Fruit fly (Drosophila melanogaster) whole organism, pupa: ENCODE measurements around the gene CG43799.

Experiments used
- CG10348 ChIP-seq: fragments of 200-800 bp; sonication (Bioruptor generic); IDR thresholded peaks from 2 replicates; pipeline ENCODE4 v1.3.6; 2022; ENCODE audit warnings: missing biosample characterization, missing genetic modification characterization
- CG12605 ChIP-seq: fragments of 200-800 bp; sonication (Bioruptor generic); IDR thresholded peaks from 2 replicates; pipeline ENCODE4 v1.3.6; 2022; ENCODE audit warnings: missing biosample characterization, missing genetic modification characterization
- CG14655 ChIP-seq: fragments of 200-800 bp; sonication (Bioruptor generic); optimal IDR thresholded peaks from 3 replicates; lab custom pipeline; 2017; ENCODE audit warnings: mild to moderate bottlenecking, missing biosample characterization, missing genetic modification reagents, missing genetic modification characterization
- CG34367 ChIP-seq: fragments of 200-800 bp; sonication (Bioruptor generic); optimal IDR thresholded peaks from 2 replicates; lab custom pipeline; 2018; ENCODE audit warnings: missing biosample characterization, mild to moderate bottlenecking, missing genetic modification characterization
- CG8159 ChIP-seq: fragments of 200-800 bp; sonication (Bioruptor generic); optimal IDR thresholded peaks from 3 replicates; lab custom pipeline; 2018; ENCODE audit warnings: missing biosample characterization, mild to moderate bottlenecking, missing genetic modification characterization, moderate library complexity
- CG9948 ChIP-seq: fragments of 200-800 bp; sonication (Bioruptor generic); optimal IDR thresholded peaks from 2 replicates; lab custom pipeline; 2018; ENCODE audit warnings: missing biosample characterization, mild to moderate bottlenecking, missing genetic modification characterization, moderate library complexity
- D1 ChIP-seq: fragments of 200-800 bp; sonication (Bioruptor generic); optimal IDR thresholded peaks from 2 replicates; lab custom pipeline; 2018; ENCODE audit warnings: missing biosample characterization, mild to moderate bottlenecking, missing genetic modification characterization, moderate library complexity
- EcR ChIP-seq: fragments of 200-800 bp; sonication (Bioruptor generic); optimal IDR thresholded peaks from 3 replicates; lab custom pipeline; 2019; ENCODE audit warnings: missing biosample characterization, missing genetic modification characterization, mild to moderate bottlenecking, moderate library complexity, missing genetic modification reagents
- Ets98B ChIP-seq: fragments of 200-800 bp; sonication (Bioruptor generic); IDR thresholded peaks from 2 replicates; pipeline ENCODE4 v1.3.6; 2022; ENCODE audit warnings: missing biosample characterization, missing genetic modification characterization
- Pif1A ChIP-seq: fragments of 200-800 bp; sonication (Bioruptor generic); optimal IDR thresholded peaks from 3 replicates; lab custom pipeline; 2016; ENCODE audit warnings: missing biosample characterization, missing genetic modification characterization
- Snoo ChIP-seq: fragments of 200-800 bp; sonication (Bioruptor generic); optimal IDR thresholded peaks from 3 replicates; lab custom pipeline; 2017; ENCODE audit warnings: missing biosample characterization, mild to moderate bottlenecking, missing genetic modification characterization, inconsistent platforms
- fd96Ca ChIP-seq: fragments of 200-800 bp; sonication (Bioruptor generic); IDR thresholded peaks from 3 replicates; pipeline ENCODE4 v1.3.6; 2022; ENCODE audit warnings: missing biosample characterization, missing genetic modification characterization
- gl ChIP-seq: fragments of 200-800 bp; sonication (Bioruptor generic); optimal IDR thresholded peaks from 2 replicates; lab custom pipeline; 2018; ENCODE audit warnings: missing biosample characterization, mild to moderate bottlenecking, missing genetic modification characterization
- rn ChIP-seq: fragments of 200-800 bp; sonication (Bioruptor generic); IDR thresholded peaks from 2 replicates; pipeline ENCODE4 v1.3.6; 2022; ENCODE audit warnings: missing biosample characterization, missing genetic modification characterization

DNA sequence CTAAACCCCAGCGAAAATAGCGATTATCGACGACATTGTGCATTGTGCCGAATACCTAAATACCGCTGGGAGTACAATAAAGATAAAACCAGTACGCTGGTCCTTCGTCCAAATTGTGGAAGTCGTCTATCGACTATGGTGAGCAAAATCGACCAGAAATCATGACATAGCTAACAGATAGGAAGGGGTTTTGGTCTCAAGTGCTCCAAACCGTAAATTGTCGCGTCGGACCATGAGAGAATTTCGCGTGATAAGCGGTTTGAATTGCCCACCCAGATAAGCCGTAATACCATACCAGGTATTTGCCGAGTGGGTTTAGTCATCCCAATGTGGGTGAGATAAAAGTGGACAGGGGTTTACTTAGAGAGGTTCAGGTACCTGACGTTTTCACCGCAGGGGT, 9.6 kb upstream of the CG43799 start:
- TF ChIP-seq CG8159 (no peak), fd96Ca (GFP tag; lab: Robert Waterston, UW) (no peak), CG34367 (tag; lab: Kevin White, UChicago) (no peak), Pif1A (no peak), EcR (GFP tag; lab: Kevin White, UChicago) (no peak), CG9948 (no peak), CG10348 (GFP tag; lab: Robert Waterston, UW) (no peak), gl (tag; lab: Kevin White, UChicago) (no peak), Ets98B (GFP tag; lab: Robert Waterston, UW) (no peak), D1 (tag; lab: Kevin White, UChicago) (no peak), Snoo (tag; lab: Kevin White, UChicago) (no peak), CG12605 (GFP tag; lab: Robert Waterston, UW) (no peak), CG14655 (GFP tag; lab: Kevin White, UChicago) (no peak), rn (GFP tag; lab: Robert Waterston, UW) (no peak)
